Fruit fly (Drosophila melanogaster) whole organism, larva: ENCODE measurements around the gene Mat89Ba.

ENCODE experiments used
- noc ChIP-seq: fragments of 200-800 bp; sonication (Bioruptor generic); optimal IDR thresholded peaks from 3 replicates; lab custom pipeline; 2019; ENCODE audit warnings: missing biosample characterization, mild to moderate bottlenecking, missing genetic modification characterization, moderate library complexity

Gene Mat89Ba

DNA sequence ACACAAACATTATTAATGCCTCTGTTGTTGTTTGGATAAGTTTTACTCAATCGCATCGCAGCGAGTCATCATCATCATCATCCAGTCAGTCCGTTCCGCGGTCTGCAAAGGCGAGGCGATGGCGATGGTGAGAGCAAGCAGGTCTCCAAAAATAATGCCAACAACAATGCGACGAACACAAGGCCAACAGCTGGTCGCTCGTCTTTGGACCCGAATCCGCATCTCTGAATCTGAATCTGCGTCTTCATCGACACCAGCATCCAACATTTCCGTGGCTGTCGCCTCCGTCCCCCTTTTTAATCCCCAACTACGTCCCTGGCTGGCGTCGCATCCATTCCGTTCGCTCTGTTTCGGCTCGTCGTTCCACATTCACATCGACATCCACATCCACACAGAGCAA, 37.9 kb downstream of the Mat89Ba start:
- TF ChIP-seq noc (tag; lab: Kevin White, UChicago) = no peak

DNA sequence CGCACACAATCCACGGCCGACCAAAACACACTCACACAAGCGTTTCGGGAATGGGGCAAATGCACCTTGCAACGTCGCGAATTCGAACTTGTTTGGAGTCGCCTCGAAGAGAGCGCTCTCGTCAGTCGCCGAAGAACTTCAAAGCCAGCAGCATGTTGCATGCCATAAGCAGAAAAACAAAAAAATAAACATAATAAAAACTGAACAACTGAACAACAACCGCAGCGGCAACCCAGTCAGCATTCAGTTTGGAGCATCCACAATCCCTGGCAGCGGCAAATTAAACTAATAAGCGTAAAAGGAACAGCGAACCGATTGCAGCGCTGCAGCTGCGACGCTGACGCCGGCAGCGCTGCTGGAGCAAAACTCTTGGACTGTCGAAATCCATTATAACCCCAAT, 39.6 kb downstream of the Mat89Ba start:
- no peak for TF ChIP-seq noc (tag; lab: Kevin White, UChicago)

dm6 chr3R:16231385-16232307, 40.6 kb downstream of the Mat89Ba start:
- TF ChIP-seq noc (tag; lab: Kevin White, UChicago) = peak; percentile 76

dm6 chr3R:16230080-16230670, 42.0 kb downstream of the Mat89Ba start:
- TF ChIP-seq noc (tag; lab: Kevin White, UChicago) = peak; percentile 75

DNA sequence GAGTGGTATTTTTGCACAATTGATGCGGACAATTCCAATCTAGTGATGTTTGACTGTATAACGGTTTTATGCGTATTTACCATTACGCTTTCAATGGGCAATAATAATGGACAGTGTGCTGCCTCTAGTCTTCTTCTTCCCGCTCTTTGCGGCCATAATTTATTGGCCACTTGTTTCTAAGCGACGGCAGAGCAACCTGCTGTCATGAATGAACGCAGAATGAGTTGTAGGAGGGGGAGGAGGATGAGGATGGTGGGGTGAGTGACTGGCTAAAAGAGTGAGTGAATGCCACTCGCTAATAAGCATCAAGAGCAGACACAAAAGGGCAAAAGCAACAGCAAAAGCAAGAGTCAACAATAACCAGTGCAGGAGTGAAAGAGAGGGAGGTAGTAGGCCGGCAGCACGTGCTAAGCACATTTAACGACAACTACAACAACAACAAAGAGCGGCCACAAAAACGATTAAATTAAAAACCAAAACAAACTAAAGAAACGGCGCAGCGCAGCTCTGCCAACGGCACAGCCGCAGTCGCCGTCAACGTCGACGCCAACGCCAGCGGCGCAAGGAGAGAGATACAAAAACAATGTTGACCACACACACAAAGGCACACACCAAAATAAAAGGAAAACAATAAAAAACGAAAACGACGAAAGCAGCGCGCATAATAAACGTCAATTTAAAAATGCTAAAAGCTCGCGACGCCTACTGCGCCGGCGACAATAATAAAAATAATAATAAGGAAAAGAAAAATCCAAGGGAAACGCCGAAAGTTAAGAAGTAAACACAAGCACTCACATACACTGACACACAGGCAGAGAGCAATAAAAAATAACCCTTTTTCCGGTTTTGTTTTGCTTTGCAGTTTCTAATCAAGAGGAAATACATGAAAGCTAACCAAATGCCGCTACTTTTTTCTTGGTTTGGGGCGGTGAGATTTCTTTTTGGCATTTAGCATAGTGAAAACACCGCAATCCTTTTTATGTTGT, 43.2 kb downstream of the Mat89Ba start:
- TF ChIP-seq noc (tag; lab: Kevin White, UChicago) = no peak

- no peak for TF ChIP-seq noc (tag; lab: Kevin White, UChicago)
These were observed 45.1 kb downstream of the Mat89Ba start for dm6 chr3R:16227074-16227473.

- no peak for TF ChIP-seq noc (tag; lab: Kevin White, UChicago)
These were observed 46.5 kb downstream of the Mat89Ba start for dm6 chr3R:16225760-16226159.

dm6 chr3R:16225351-16225750, 46.9 kb downstream of the Mat89Ba start, which contains the start of gene tara:
TSS of gene tara (plus strand) at chr3R:16225651.
- TF ChIP-seq noc (tag; lab: Kevin White, UChicago) = no peak

DNA sequence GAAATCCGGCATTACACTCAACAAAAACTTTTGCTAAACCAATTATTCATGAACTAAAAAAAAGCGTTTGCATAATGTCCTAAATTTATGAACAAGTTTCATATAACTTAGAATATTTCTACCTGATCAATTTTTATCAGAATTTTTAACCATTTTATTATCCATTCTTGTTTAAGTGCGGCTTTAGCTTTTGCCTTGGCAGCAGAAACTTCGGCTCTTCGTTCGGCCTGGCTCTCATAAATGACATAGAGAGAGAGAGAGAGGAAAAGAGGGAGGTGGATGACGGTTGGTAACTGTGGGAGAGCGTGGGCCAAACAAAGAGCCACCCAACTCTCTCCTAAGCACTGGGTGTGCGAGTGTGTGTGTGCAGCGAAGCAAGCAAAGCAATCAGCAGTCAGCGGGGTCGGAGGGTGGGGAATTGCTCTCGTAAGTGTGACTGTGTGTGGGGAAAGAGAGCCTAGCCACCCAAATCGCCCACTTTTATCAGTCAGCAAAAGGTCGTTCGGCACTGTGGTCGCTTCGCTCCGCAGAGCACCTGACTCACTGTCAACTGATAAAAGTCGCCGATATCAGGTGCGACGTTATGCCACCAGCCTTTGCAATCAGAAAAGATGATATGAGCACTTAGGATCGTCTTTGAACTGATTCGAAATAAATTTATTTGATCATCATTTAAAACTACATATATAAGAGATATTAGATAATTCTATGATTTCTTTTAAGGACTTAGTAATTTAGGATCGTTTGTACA, 47.6 kb downstream of the Mat89Ba start:
- peak; percentile 95 for TF ChIP-seq noc (tag; lab: Kevin White, UChicago)

DNA sequence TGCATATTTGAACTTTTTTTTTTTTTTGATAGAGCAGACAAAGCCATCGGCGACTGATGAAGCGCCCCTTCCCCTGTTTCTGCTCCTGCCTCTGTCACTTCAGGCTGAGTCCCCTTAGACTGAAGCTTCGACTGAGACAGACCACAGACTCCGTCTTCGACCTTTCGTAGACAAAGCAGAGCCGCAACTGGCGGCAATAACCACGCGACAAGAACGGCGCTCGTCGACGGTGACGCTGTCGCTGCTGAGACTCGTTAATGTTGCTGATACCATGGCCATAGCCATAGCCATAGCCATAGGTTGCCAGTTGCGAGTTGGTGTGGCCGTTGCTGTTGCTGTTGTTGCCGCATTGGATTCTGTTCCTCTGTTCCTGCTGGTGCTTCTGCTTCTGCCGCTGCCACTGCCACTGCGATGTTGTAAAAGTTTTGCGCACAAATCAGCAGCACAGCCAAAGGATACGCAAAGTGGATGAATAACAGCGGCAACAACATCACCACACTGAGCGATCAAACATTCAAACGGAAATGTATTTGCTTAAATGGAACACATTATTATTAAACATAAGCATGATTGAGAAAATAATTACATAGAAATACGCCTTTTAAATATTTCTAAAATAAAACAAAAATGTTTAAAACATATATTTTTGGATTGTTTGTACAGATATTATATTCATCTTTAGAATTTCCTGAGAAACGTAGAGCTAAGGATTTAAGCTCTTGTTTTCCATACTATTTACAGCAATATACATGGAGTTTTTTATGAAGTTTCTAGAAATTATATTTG, 48.8 kb downstream of the Mat89Ba start:
- TF ChIP-seq noc (tag; lab: Kevin White, UChicago) = no peak

- peak; percentile 84 for TF ChIP-seq noc (tag; lab: Kevin White, UChicago)
These were observed 49.8 kb downstream of the Mat89Ba start for dm6 chr3R:16222300-16222903.

dm6 chr3R:16221359-16222299, 50.6 kb downstream of the Mat89Ba start:
- peak; percentile 64 for TF ChIP-seq noc (tag; lab: Kevin White, UChicago)
